Fruit fly (Drosophila melanogaster): Measurements from ENCODE around the gene CG11722.

dm6 chr3R:10052695-10053382, 7.5 kb upstream of the CG11722 start, which contains the start of the genes Fancl and Npc2e:
- no peak for TF ChIP-seq CG16779 (tag; optimal IDR thresholded peaks at IDR 0.05)
- no peak for TF ChIP-seq Gug (GFP tag; IDR thresholded peaks at IDR 0.05)
- TF ChIP-seq CG11762 (GFP tag; optimal IDR thresholded peaks at IDR 0.05; ENCODE audit: insufficient read depth) = no peak
- no peak for TF ChIP-seq CG7368 (GFP tag; optimal IDR thresholded peaks at IDR 0.05)
- no peak for TF ChIP-seq Blimp-1 (GFP tag; optimal IDR thresholded peaks at IDR 0.05)
- no peak for TF ChIP-seq svp (GFP tag)
- TF ChIP-seq Hr38 (GFP tag; optimal IDR thresholded peaks at IDR 0.05) = no peak
- TF ChIP-seq topi (GFP tag; optimal IDR thresholded peaks at IDR 0.05) = no peak
- no peak for TF ChIP-seq CG15336 (GFP tag; IDR thresholded peaks at IDR 0.05)
- peak; percentile 61 for TF ChIP-seq vri (GFP tag; optimal IDR thresholded peaks at IDR 0.05)
- TF ChIP-seq Lpt (GFP tag; optimal IDR thresholded peaks at IDR 0.05) = no peak

All from whole organism, prepupa.